Worm (Caenorhabditis elegans) whole organism, L2 larva: ENCODE data around the gene srlf-11.

Experiments
- C34F6.9 ChIP-seq: fragments of 150-350 bp; optimal IDR thresholded peaks from 2 replicates; lab custom pipeline; 2014; ENCODE audit warnings: missing biosample characterization, missing genetic modification characterization
- F13H6.1 ChIP-seq: sonication (generic microtip); optimal IDR thresholded peaks from 2 replicates; lab custom pipeline; 2016; ENCODE audit warnings: missing genetic modification characterization, missing compliant biosample characterization
- R02D3.7 ChIP-seq: fragments of 150-350 bp; optimal IDR thresholded peaks from 2 replicates; lab custom pipeline; 2014; ENCODE audit warnings: missing biosample characterization, missing genetic modification characterization
- ZK546.5 ChIP-seq: sonication (generic microtip); optimal IDR thresholded peaks from 2 replicates; lab custom pipeline; 2017; ENCODE audit warnings: missing biosample characterization, missing genetic modification characterization
- aly-2 ChIP-seq: fragments of 150-350 bp; optimal IDR thresholded peaks from 2 replicates; lab custom pipeline; 2014; ENCODE audit warnings: missing biosample characterization, missing genetic modification characterization
- ama-1 ChIP-seq: fragments of 150-350 bp; optimal IDR thresholded peaks from 2 replicates; lab custom pipeline; 2018; ENCODE audit warnings: inconsistent platforms
- blmp-1 ChIP-seq: sonication (generic microtip); optimal IDR thresholded peaks from 2 replicates; lab custom pipeline; 2017; ENCODE audit warnings: missing genetic modification characterization, mild to moderate bottlenecking, missing compliant biosample characterization, antibody characterized with exemption, moderate library complexity; ENCODE audit not compliant: insufficient read depth
- ceh-82 ChIP-seq: fragments of 150-350 bp; optimal IDR thresholded peaks from 2 replicates; lab custom pipeline; 2014; ENCODE audit warnings: missing biosample characterization, missing genetic modification characterization
- crh-2 ChIP-seq: sonication (generic microtip); optimal IDR thresholded peaks from 2 replicates; lab custom pipeline; 2017; ENCODE audit warnings: missing biosample characterization, missing genetic modification characterization
- dmd-4 ChIP-seq: sonication (generic microtip); optimal IDR thresholded peaks from 2 replicates; lab custom pipeline; 2017; ENCODE audit warnings: missing biosample characterization, missing genetic modification characterization
- egl-27 ChIP-seq: sonication (generic microtip); optimal IDR thresholded peaks from 3 replicates; lab custom pipeline; 2017; ENCODE audit warnings: missing biosample characterization, missing genetic modification reagents, missing genetic modification characterization
- fos-1 ChIP-seq: fragments of 150-350 bp; optimal IDR thresholded peaks from 2 replicates; lab custom pipeline; 2014; ENCODE audit warnings: missing biosample characterization, missing genetic modification characterization
- lin-39 ChIP-seq: fragments of 150-350 bp; optimal IDR thresholded peaks from 2 replicates; lab custom pipeline; 2014; ENCODE audit warnings: missing biosample characterization, missing genetic modification reagents, missing genetic modification characterization
- lsy-2 ChIP-seq, 2 experiments: fragments of 150-350 bp in 1 of 2; sonication (generic microtip) in 1 of 2; optimal IDR thresholded peaks; 2 replicates each; lab custom pipeline; 2014 to 2017; ENCODE audit warnings: missing biosample characterization in 2 of 2, missing genetic modification characterization in 2 of 2
- mab-5 ChIP-seq: fragments of 150-350 bp; optimal IDR thresholded peaks from 2 replicates; lab custom pipeline; 2014; ENCODE audit warnings: missing biosample characterization, missing genetic modification characterization
- mbf-1 ChIP-seq: sonication (generic microtip); optimal IDR thresholded peaks from 2 replicates; lab custom pipeline; 2017; ENCODE audit warnings: missing biosample characterization, missing genetic modification characterization
- mdl-1 ChIP-seq, 2 experiments: fragments of 150-350 bp in 1 of 2; sonication (generic microtip) in 1 of 2; optimal IDR thresholded peaks; 2 replicates each; lab custom pipeline; 2017; ENCODE audit warnings: missing biosample characterization in 2 of 2, missing genetic modification characterization in 2 of 2
- nhr-11 ChIP-seq: fragments of 150-350 bp; optimal IDR thresholded peaks from 2 replicates; lab custom pipeline; 2014; ENCODE audit warnings: missing biosample characterization, missing genetic modification characterization
- nhr-12 ChIP-seq: fragments of 150-350 bp; optimal IDR thresholded peaks from 2 replicates; lab custom pipeline; 2014; ENCODE audit warnings: missing biosample characterization, missing genetic modification characterization
- nhr-129 ChIP-seq: fragments of 150-350 bp; optimal IDR thresholded peaks from 2 replicates; lab custom pipeline; 2014; ENCODE audit warnings: missing biosample characterization, missing genetic modification characterization
- nhr-21 ChIP-seq: fragments of 150-350 bp; optimal IDR thresholded peaks from 2 replicates; lab custom pipeline; 2014; ENCODE audit warnings: missing biosample characterization, missing genetic modification characterization
- nhr-23 ChIP-seq: fragments of 150-350 bp; optimal IDR thresholded peaks from 2 replicates; lab custom pipeline; 2014; ENCODE audit warnings: missing biosample characterization, missing genetic modification reagents, missing genetic modification characterization
- nhr-237 ChIP-seq: fragments of 150-350 bp; optimal IDR thresholded peaks from 2 replicates; lab custom pipeline; 2014; ENCODE audit warnings: missing biosample characterization, missing genetic modification characterization
- nhr-25 ChIP-seq: fragments of 150-350 bp; sonication (generic microtip); optimal IDR thresholded peaks from 3 replicates; lab custom pipeline; 2014; ENCODE audit warnings: missing biosample characterization, missing genetic modification characterization
- peb-1 ChIP-seq: fragments of 150-350 bp; optimal IDR thresholded peaks from 2 replicates; lab custom pipeline; 2014; ENCODE audit warnings: missing biosample characterization, missing genetic modification characterization
- skn-1 ChIP-seq: sonication (generic microtip); optimal IDR thresholded peaks from 2 replicates; lab custom pipeline; 2017; ENCODE audit warnings: missing biosample characterization, missing genetic modification characterization
- sma-9 ChIP-seq, 2 experiments: fragments of 150-350 bp in 1 of 2; sonication (generic microtip) in 1 of 2; optimal IDR thresholded peaks; 2 replicates each; lab custom pipeline; 2014 to 2016; ENCODE audit warnings: missing genetic modification characterization in 2 of 2, mild to moderate bottlenecking in 1 of 2, missing biosample characterization in 1 of 2, missing compliant biosample characterization in 1 of 2, missing genetic modification reagents in 1 of 2, moderate library complexity in 1 of 2
- snpc-4 ChIP-seq: fragments of 150-350 bp; optimal IDR thresholded peaks from 2 replicates; lab custom pipeline; 2014; ENCODE audit warnings: missing biosample characterization, missing genetic modification characterization
- unc-39 ChIP-seq: fragments of 150-350 bp; optimal IDR thresholded peaks from 2 replicates; lab custom pipeline; 2014; ENCODE audit warnings: missing biosample characterization, missing genetic modification characterization
- unc-55 ChIP-seq: fragments of 150-350 bp; sonication (generic microtip); optimal IDR thresholded peaks from 3 replicates; lab custom pipeline; 2014; ENCODE audit warnings: missing biosample characterization, missing genetic modification reagents, missing genetic modification characterization
- unc-62 ChIP-seq: fragments of 150-350 bp; optimal IDR thresholded peaks from 2 replicates; lab custom pipeline; 2014; ENCODE audit warnings: missing biosample characterization, missing genetic modification reagents, missing genetic modification characterization
- zag-1 ChIP-seq: fragments of 150-350 bp; optimal IDR thresholded peaks from 2 replicates; lab custom pipeline; 2014; ENCODE audit warnings: missing biosample characterization, missing genetic modification characterization
- ztf-1 ChIP-seq: fragments of 200-800 bp; sonication (Bioruptor generic); conservative IDR thresholded peaks from 2 replicates; pipeline ENCODE4 v1.3.6; 2022; ENCODE audit warnings: missing genetic modification characterization, missing compliant biosample characterization
- ztf-11 ChIP-seq: sonication (generic microtip); optimal IDR thresholded peaks from 2 replicates; lab custom pipeline; 2017; ENCODE audit warnings: missing biosample characterization, missing genetic modification characterization
- ztf-4 ChIP-seq: fragments of 150-350 bp; optimal IDR thresholded peaks from 2 replicates; lab custom pipeline; 2014; ENCODE audit warnings: missing biosample characterization, missing genetic modification characterization

The srlf-11 gene

DNA sequence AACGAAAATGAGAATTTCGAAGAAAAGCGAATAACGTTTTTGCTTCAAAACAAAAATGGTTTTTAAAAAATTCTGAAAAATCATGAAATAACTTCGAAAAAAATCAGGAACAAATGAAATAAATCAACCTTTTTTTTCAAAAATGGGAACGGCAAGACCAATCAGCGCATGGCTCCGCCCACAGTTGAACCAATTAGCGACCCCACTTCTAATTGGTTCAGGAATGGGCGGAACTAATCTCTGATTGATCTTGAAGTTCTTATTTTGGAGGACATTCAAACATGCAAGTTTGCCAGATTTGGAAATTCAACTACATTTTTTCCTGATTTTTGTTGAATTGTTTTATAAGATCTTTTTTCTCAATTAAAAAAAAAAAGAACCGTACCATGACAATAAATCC is 29.9 kb downstream of the srlf-11 start:
- no peak for TF ChIP-seq ztf-1
- TF ChIP-seq F13H6.1 (tag; lab: Kevin White, UChicago) = no peak
- no peak for TF ChIP-seq aly-2 (tag; lab: Kevin White, UChicago)
- no peak for TF ChIP-seq fos-1 (tag; lab: Kevin White, UChicago)
- no peak for TF ChIP-seq nhr-11
- no peak for TF ChIP-seq sma-9 (GFP tag; optimal IDR thresholded peaks at IDR 0.05; lab: Kevin White, UChicago)
- no peak for TF ChIP-seq sma-9 (tag; optimal IDR thresholded peaks at IDR 0.05; lab: Kevin White, UChicago)

DNA sequence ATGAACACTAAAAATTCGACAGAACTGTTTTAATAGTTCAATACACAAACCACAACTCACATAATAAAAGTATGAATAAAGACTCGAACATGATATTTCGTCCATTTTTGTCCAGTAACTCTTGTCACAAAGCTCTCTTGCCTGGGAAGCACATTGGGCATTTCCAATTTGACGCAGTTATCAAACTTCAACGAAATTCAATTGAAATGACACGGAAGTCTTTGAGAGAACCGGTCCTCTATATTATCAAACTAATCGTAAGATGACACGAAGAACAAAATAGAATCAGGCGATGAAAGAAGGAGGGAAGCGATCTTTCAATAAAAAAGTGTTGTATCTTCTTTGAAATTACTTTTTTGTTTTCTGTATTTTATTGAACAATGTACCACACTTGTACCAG is 30.8 kb downstream of the srlf-11 start, which contains the start of gene T11G6.3:
Gene T11G6.3, minus strand, starts transcription at position 189 of the 400 bp plus-strand sequence.
- TF ChIP-seq nhr-25 (tag; lab: Kevin White, UChicago) (peak; percentile 25), ztf-11 (tag; lab: Kevin White, UChicago) (no peak)
- TF ChIP-seq, all 48 proteins: peak for 1

DNA sequence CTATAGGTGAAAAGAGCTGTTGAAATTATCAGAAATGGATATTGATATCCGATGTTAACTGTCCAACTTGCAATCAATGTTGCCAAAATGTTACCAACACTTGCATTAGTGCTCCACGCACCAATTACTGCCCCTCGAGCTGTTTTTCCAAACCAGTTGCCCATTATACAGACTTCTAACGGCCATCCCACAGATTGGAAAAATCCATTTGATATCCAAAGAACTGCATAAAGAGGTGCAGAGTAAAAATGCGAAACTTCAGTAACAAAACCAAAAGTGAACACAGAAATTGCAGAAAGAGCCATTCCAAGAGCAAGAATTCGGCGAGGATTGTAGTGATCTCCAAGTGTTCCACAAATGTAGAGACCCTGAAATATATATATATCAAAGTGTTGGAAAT is 31.8 kb downstream of the srlf-11 start:
- TF ChIP-seq snpc-4 (no peak), unc-39 (tag; lab: Kevin White, UChicago) (no peak), unc-62 (no peak), sma-9 (GFP tag; optimal IDR thresholded peaks at IDR 0.05; lab: Kevin White, UChicago) (no peak), sma-9 (tag; optimal IDR thresholded peaks at IDR 0.05; lab: Kevin White, UChicago) (no peak), mdl-1 (tag; optimal IDR thresholded peaks at IDR 0.05; lab: Kevin White, UChicago) (no peak), peb-1 (no peak), nhr-129 (tag; lab: Kevin White, UChicago) (no peak), nhr-23 (tag; lab: Kevin White, UChicago) (no peak), mab-5 (tag; lab: Kevin White, UChicago) (no peak), nhr-12 (tag; lab: Kevin White, UChicago) (no peak), crh-2 (tag; lab: Kevin White, UChicago) (no peak)

DNA sequence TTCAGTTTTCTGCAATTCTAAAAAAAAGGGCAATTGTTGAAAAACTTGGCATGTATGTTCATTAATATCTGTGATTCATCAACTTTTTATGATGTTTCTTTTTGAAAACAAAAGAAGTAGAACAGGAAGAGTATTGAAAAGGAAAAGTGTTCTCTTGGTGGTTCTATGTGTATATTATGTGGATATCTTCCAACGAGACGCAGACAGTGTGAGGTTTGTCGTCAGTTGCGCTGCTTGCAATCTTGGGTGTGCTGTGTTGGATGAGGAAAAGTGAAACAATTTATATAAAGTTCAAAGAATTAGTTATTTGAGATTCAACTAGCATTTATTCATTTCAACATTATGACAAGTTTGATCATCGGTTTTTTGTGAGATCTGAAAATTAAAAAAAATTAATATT is 33.4 kb downstream of the srlf-11 start:
- TF ChIP-seq C34F6.9 (peak; percentile 46), dmd-4 (tag; lab: Kevin White, UChicago) (no peak), R02D3.7 (tag; lab: Kevin White, UChicago) (no peak), fos-1 (tag; lab: Kevin White, UChicago) (peak; percentile 23), unc-55 (GFP tag; lab: Kevin White, UChicago) (peak; percentile 54), lsy-2 (tag; optimal IDR thresholded peaks at IDR 0.05; lab: Kevin White, UChicago) (peak in 1 of 2 experiments; percentile 45), skn-1 (tag; lab: Kevin White, UChicago) (no peak), mdl-1 (tag; optimal IDR thresholded peaks at IDR 0.05; lab: Kevin White, UChicago) (no peak), F13H6.1 (tag; lab: Kevin White, UChicago) (no peak), nhr-23 (tag; lab: Kevin White, UChicago) (no peak), nhr-237 (tag; lab: Kevin White, UChicago) (no peak), zag-1 (tag; lab: Kevin White, UChicago) (no peak), crh-2 (tag; lab: Kevin White, UChicago) (peak; percentile 29), snpc-4 (no peak), peb-1 (no peak), aly-2 (tag; lab: Kevin White, UChicago) (no peak), blmp-1 (tag; lab: Kevin White, UChicago) (peak; percentile 56), nhr-129 (tag; lab: Kevin White, UChicago) (peak; percentile 2), ztf-4 (tag; lab: Kevin White, UChicago) (no peak), lin-39 (tag; lab: Kevin White, UChicago) (no peak), ztf-1 (no peak)

DNA sequence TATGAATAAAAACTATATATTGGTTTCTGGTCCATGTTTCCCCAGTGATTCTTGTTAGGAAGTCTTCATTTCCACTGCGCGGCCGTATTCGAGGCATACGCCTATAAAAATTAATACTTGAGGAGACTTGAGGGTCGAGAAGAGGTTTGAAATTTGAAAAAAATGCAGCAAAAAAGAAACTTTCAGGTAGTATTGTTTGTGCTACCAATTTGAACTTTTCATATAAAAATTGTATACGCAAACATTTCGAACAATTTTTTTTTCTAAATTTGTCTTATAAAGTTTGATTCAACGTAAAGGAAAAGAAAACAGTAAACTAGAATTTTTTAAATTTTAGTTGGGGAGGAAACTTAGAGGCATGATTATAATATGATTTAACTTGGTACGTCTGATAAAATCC is 34.0 kb downstream of the srlf-11 start, which contains the start of gene T11G6.4:
Gene T11G6.4, minus strand, starts transcription at position 101 of the 400 bp plus-strand sequence.
- TF ChIP-seq ZK546.5 (tag; lab: Kevin White, UChicago) = no peak
- no peak for TF ChIP-seq egl-27 (tag; lab: Kevin White, UChicago)
- no peak for TF ChIP-seq nhr-23 (tag; lab: Kevin White, UChicago)
- no peak for TF ChIP-seq unc-55 (GFP tag; lab: Kevin White, UChicago)
- no peak for TF ChIP-seq aly-2 (tag; lab: Kevin White, UChicago)
- TF ChIP-seq crh-2 (tag; lab: Kevin White, UChicago) = no peak
- no peak for TF ChIP-seq fos-1 (tag; lab: Kevin White, UChicago)
- TF ChIP-seq ceh-82 = no peak
- no peak for TF ChIP-seq mbf-1 (tag; lab: Kevin White, UChicago)
- TF ChIP-seq skn-1 (tag; lab: Kevin White, UChicago) = no peak
- TF ChIP-seq ama-1 (lab: Kevin White, UChicago) = no peak
- no peak for TF ChIP-seq ztf-4 (tag; lab: Kevin White, UChicago)
- TF ChIP-seq peb-1 = no peak
- TF ChIP-seq nhr-21 (tag; lab: Kevin White, UChicago) = no peak
- TF ChIP-seq mab-5 (tag; lab: Kevin White, UChicago) = no peak
- TF ChIP-seq nhr-129 (tag; lab: Kevin White, UChicago) = no peak
